Fruit fly (Drosophila melanogaster): ENCODE results near the gene Pcyt2.

The Pcyt2 gene

DNA sequence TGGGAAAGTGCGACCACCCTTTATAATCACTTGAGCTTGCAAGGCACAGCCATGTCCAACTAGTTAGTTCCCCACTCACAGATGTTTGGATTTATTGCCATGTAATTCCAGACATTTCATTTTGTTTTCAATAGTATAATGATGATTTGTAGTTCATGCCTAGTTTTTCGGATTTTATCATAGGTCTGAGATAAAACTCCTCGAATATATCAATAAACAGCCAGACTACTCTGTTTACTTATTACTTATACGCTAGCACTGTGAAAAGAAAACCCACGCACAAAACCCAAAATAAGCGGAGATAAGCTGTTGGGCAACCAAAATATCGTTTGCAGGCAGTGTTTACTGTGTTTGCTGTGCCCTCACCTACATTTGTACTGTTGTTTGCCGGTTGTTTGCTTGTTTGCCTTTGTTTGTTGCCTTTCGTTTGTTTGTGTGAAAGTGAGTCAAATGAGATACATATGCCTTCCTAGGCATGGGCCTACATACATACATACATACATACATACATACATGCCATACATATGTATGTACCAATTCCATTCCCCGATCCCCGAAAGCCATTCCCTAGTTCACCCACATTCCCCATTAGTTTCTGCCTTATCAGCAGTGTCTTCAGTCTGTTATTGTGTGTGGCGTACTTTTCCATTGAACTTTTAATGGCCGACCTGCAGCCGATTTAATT lies 26.0 kb downstream of the Pcyt2 start (continued):
- peak; percentile 61 for TF ChIP-seq Fer3 (tag; optimal IDR thresholded peaks at IDR 0.05)
- TF ChIP-seq Doc2 (GFP tag; IDR thresholded peaks at IDR 0.05), result no peak
- peak; percentile 39; the same call in 1 of the 2 replicates for TF ChIP-seq sob (GFP tag; IDR thresholded peaks at IDR 0.05)
- peak; percentile 48 for TF ChIP-seq pfk (GFP tag; optimal IDR thresholded peaks at IDR 0.05)
- TF ChIP-seq CG1603 (tag; optimal IDR thresholded peaks at IDR 0.05), result peak; percentile 81
- TF ChIP-seq CG11398 (GFP tag; optimal IDR thresholded peaks at IDR 0.05), result peak; percentile 75
- TF ChIP-seq lab (GFP tag; optimal IDR thresholded peaks at IDR 0.05), result peak; percentile 70
- TF ChIP-seq Asciz (GFP tag; optimal IDR thresholded peaks at IDR 0.05), result peak; percentile 92
- peak; percentile 52 for TF ChIP-seq YL-1 (GFP tag; optimal IDR thresholded peaks at IDR 0.05)
- no peak for TF ChIP-seq CG6175 (GFP tag; IDR thresholded peaks at IDR 0.05)
- TF ChIP-seq jumu (GFP tag; optimal IDR thresholded peaks at IDR 0.05), result peak; percentile 18
- 0 out of 2 replicates have a peak, but pooled peaks have one; percentile 4 for TF ChIP-seq Ada2b (GFP tag; IDR thresholded peaks at IDR 0.05)
- TF ChIP-seq bigmax (GFP tag; optimal IDR thresholded peaks at IDR 0.05), result peak; percentile 1
- no peak for TF ChIP-seq bowl (GFP tag; IDR thresholded peaks at IDR 0.05)
- TF ChIP-seq CG4328 (GFP tag; optimal IDR thresholded peaks at IDR 0.05), result peak; percentile 71
- TF ChIP-seq Dfd (GFP tag; optimal IDR thresholded peaks at IDR 0.05), result no peak
- no peak for TF ChIP-seq vnd (GFP tag; IDR thresholded peaks at IDR 0.05; ENCODE audit: partially characterized antibody)
- 0 out of 4 replicates have a peak, but pooled peaks have one; percentile 26 for TF ChIP-seq chinmo (GFP tag; IDR thresholded peaks at IDR 0.05; ENCODE audit: partially characterized antibody)
- peak; percentile 39 for TF ChIP-seq Myb (GFP tag; optimal IDR thresholded peaks at IDR 0.05)
- TF ChIP-seq CG17385 (GFP tag; optimal IDR thresholded peaks at IDR 0.05), result peak; percentile 60
- TF ChIP-seq Rfx (GFP tag; IDR thresholded peaks at IDR 0.05), result peak; percentile 51; the same call in 1 of the 2 replicates
- TF ChIP-seq Atf3 (GFP tag; optimal IDR thresholded peaks at IDR 0.05), result peak; percentile 7
- peak; percentile 1 for TF ChIP-seq gcm2 (GFP tag; optimal IDR thresholded peaks at IDR 0.05)
- no peak for TF ChIP-seq ham (GFP tag; IDR thresholded peaks at IDR 0.05)
- no peak for TF ChIP-seq rib (GFP tag; IDR thresholded peaks at IDR 0.05)
- TF ChIP-seq fu2 (GFP tag; optimal IDR thresholded peaks at IDR 0.05), result no peak
- peak; percentile 19 for TF ChIP-seq p53 (GFP tag; optimal IDR thresholded peaks at IDR 0.05)
- TF ChIP-seq ewg (GFP tag; optimal IDR thresholded peaks at IDR 0.05), result peak; percentile 41
- TF ChIP-seq nmo (GFP tag; optimal IDR thresholded peaks at IDR 0.05), result peak; percentile 63
- no peak for TF ChIP-seq CG7372 (GFP tag; IDR thresholded peaks at IDR 0.05)
- peak; percentile 66 for TF ChIP-seq NC2α (GFP tag; optimal IDR thresholded peaks at IDR 0.05)
- TF ChIP-seq CG9876 (GFP tag; optimal IDR thresholded peaks at IDR 0.05), result peak; percentile 44
- TF ChIP-seq CG7271 (tag; optimal IDR thresholded peaks at IDR 0.05), result peak; percentile 70
- peak; percentile 77 for TF ChIP-seq CG1233 (GFP tag; optimal IDR thresholded peaks at IDR 0.05)
- TF ChIP-seq D19A (tag; optimal IDR thresholded peaks at IDR 0.05), result peak; percentile 71
- peak; percentile 93 for TF ChIP-seq CG6813 (GFP tag; optimal IDR thresholded peaks at IDR 0.05)
- no peak for TF ChIP-seq aop (GFP tag; IDR thresholded peaks at IDR 0.05)
- peak; percentile 61 for TF ChIP-seq CG6689 (GFP tag; IDR thresholded peaks at IDR 0.05)
- no peak for TF ChIP-seq Dip2 (GFP tag; IDR thresholded peaks at IDR 0.05)
- TF ChIP-seq CG16813 (GFP tag; IDR thresholded peaks at IDR 0.05; ENCODE audit: partially characterized antibody), result no peak
- no peak for TF ChIP-seq al (GFP tag; IDR thresholded peaks at IDR 0.05)
- TF ChIP-seq chm (GFP tag; IDR thresholded peaks at IDR 0.05), result peak; percentile 73
- no peak for TF ChIP-seq gro (GFP tag; optimal IDR thresholded peaks at IDR 0.05)
- no peak for TF ChIP-seq CG10565 (GFP tag; optimal IDR thresholded peaks at IDR 0.05)
- TF ChIP-seq ara (GFP tag; IDR thresholded peaks at IDR 0.05), result peak; percentile 84
- TF ChIP-seq CG14667 (GFP tag; IDR thresholded peaks at IDR 0.05), result 0 out of 2 replicates have a peak, but pooled peaks have one; percentile 12
- TF ChIP-seq CG3281 (GFP tag; optimal IDR thresholded peaks at IDR 0.05), result peak; percentile 52
- no peak for TF ChIP-seq inv (GFP tag; IDR thresholded peaks at IDR 0.05; ENCODE audit: partially characterized antibody)
- peak in 1 of 2 experiments; percentile 87 for TF ChIP-seq eve (GFP tag; optimal IDR thresholded peaks at IDR 0.05)

All from whole organism, embryonic.